Worm (Caenorhabditis elegans): Measurements from ENCODE around the gene npax-3.

The npax-3 gene

DNA sequence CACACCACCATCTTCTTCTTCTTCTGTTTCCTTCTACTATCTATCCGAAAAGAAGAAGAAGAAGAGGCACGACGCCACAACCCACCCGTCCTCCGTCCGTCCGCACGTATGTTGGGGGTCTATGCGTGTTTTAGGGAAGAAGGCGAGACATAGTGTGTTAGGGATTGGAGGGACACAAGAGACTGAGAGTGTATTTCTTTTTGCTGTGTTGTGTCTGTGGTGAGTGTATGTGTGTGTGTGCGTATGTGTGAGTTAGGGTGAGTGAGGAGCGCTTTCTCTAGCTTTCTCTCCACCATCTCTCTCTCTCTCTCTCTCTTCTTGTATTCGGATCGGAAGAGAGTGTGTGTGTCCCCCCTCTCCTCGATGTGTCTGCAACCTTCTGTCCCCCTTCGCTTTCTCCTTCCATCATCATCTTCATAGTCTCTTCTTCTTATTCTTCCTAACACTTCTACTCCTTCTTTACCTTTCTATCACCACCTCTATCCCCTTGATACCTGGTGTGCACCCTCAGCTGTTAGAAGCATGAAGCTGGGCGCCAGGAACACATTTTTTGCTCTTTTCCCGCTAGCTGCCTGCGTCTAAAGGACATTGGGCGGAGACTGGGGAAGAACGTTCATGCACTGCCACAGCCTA lies 6.2 kb downstream of the npax-3 start (continued):
- TF ChIP-seq C34B4.2 (tag; optimal IDR thresholded peaks at IDR 0.05) (no peak), lsy-2 (tag; optimal IDR thresholded peaks at IDR 0.05) (peak; percentile 70 to 93), unc-130 (tag; optimal IDR thresholded peaks at IDR 0.05) (peak; percentile 79), swsn-7 (tag; optimal IDR thresholded peaks at IDR 0.05) (peak; percentile 84), jun-1 (tag; optimal IDR thresholded peaks at IDR 0.05) (peak; percentile 83), fkh-4 (tag; optimal IDR thresholded peaks at IDR 0.05; ENCODE audit: borderline replicate concordance) (no peak), ceh-63 (GFP tag; optimal IDR thresholded peaks at IDR 0.05) (no peak), egl-13 (tag; optimal IDR thresholded peaks at IDR 0.05) (peak; percentile 34), nhr-90 (tag; optimal IDR thresholded peaks at IDR 0.05; ENCODE audit: poor library complexity) (peak; percentile 67), ceh-82 (tag; optimal IDR thresholded peaks at IDR 0.05) (peak; percentile 58 to 83 (median 75)), ama-1 (optimal IDR thresholded peaks at IDR 0.05) (no peak), nhr-237 (tag; optimal IDR thresholded peaks at IDR 0.05) (peak; percentile 82), ztf-11 (tag; optimal IDR thresholded peaks at IDR 0.05) (peak in 1 of 2 experiments; percentile 32), alr-1 (tag; optimal IDR thresholded peaks at IDR 0.05; ENCODE audit: borderline replicate concordance) (no peak), hpl-2 (GFP tag; optimal IDR thresholded peaks at IDR 0.05) (no peak), tbx-2 (tag; optimal IDR thresholded peaks at IDR 0.05) (peak; percentile 86), blmp-1 (tag; optimal IDR thresholded peaks at IDR 0.05) (peak; percentile 97), isw-1 (GFP tag; IDR thresholded peaks at IDR 0.05) (peak; percentile 39), nhr-47 (tag; optimal IDR thresholded peaks at IDR 0.05) (peak; percentile 84), unc-86 (tag; optimal IDR thresholded peaks at IDR 0.05) (peak; percentile 84), nhr-77 (tag; optimal IDR thresholded peaks at IDR 0.05) (peak; percentile 88), ztf-4 (tag; optimal IDR thresholded peaks at IDR 0.05) (peak; percentile 83), unc-30 (tag; optimal IDR thresholded peaks at IDR 0.05) (no peak), snpc-4 (tag; optimal IDR thresholded peaks at IDR 0.05) (peak; percentile 52), zip-4 (GFP tag; optimal IDR thresholded peaks at IDR 0.05) (no peak), aly-2 (tag; optimal IDR thresholded peaks at IDR 0.05) (peak; percentile 12), unc-98 (GFP tag; IDR thresholded peaks at IDR 0.05) (no peak), ceh-90 (tag; optimal IDR thresholded peaks at IDR 0.05) (no peak), pax-3 (tag; optimal IDR thresholded peaks at IDR 0.05) (peak; percentile 69), nhr-28 (tag; optimal IDR thresholded peaks at IDR 0.05) (no peak), vab-15 (tag; optimal IDR thresholded peaks at IDR 0.05) (no peak), lin-13 (GFP tag; optimal IDR thresholded peaks at IDR 0.05) (peak; percentile 83), nhr-11 (tag; optimal IDR thresholded peaks at IDR 0.05) (peak; percentile 12), nhr-85 (tag) (peak; percentile 92), aha-1 (tag; optimal IDR thresholded peaks at IDR 0.05) (peak; percentile 32), lir-3 (tag; optimal IDR thresholded peaks at IDR 0.05; ENCODE audit: poor library complexity) (peak; percentile 68), ets-5 (GFP tag; IDR thresholded peaks at IDR 0.05) (no peak), efl-1 (optimal IDR thresholded peaks at IDR 0.05) (peak; percentile 70 to 74), efl-1 (GFP tag; optimal IDR thresholded peaks at IDR 0.05 in 1 of 2) (peak; percentile 42 to 90), nhr-71 (tag; optimal IDR thresholded peaks at IDR 0.05) (peak; percentile 88), lin-14 (GFP tag; optimal IDR thresholded peaks at IDR 0.05) (peak; percentile 93), dpl-1 (GFP tag; optimal IDR thresholded peaks at IDR 0.05) (peak; percentile 39 to 55 (median 44)), xbp-1 (tag; optimal IDR thresholded peaks at IDR 0.05) (peak; percentile 63), egl-27 (tag; optimal IDR thresholded peaks at IDR 0.05) (peak; percentile 24 to 53), elt-3 (tag; optimal IDR thresholded peaks at IDR 0.05) (peak in 4 of 6 experiments; percentile 20 to 82 (median 67)), snu-23 (GFP tag; optimal IDR thresholded peaks at IDR 0.05) (peak; percentile 94), nhr-19 (GFP tag; conservative IDR thresholded peaks at IDR 0.05) (peak; percentile 70)
